Fruit fly (Drosophila melanogaster) whole organism, embryonic: ENCODE results near the gene Cpr11B.

Experiments
- ATbp ChIP-seq: fragments of 200-800 bp; sonication (Bioruptor generic); optimal IDR thresholded peaks from 2 replicates; lab custom pipeline; 2017; ENCODE audit warnings: missing biosample characterization, mild to moderate bottlenecking, missing genetic modification characterization, missing genetic modification reagents
- Atf-2 ChIP-seq: fragments of 200-800 bp; sonication (Bioruptor generic); optimal IDR thresholded peaks from 2 replicates; lab custom pipeline; 2016; ENCODE audit warnings: missing biosample characterization, missing genetic modification characterization
- BEAF-32 ChIP-seq: fragments of 200-800 bp; sonication (Bioruptor generic); optimal IDR thresholded peaks from 3 replicates; lab custom pipeline; 2017; ENCODE audit warnings: missing biosample characterization, missing genetic modification characterization, mild to moderate bottlenecking, moderate library complexity, missing genetic modification reagents
- CG10366 ChIP-seq: fragments of 200-800 bp; sonication (Bioruptor generic); IDR thresholded peaks from 2 replicates; pipeline ENCODE4 v1.3.6; 2022; ENCODE audit warnings: missing biosample characterization, missing genetic modification characterization
- CG10543 ChIP-seq: fragments of 200-800 bp; sonication (Bioruptor generic); optimal IDR thresholded peaks from 3 replicates; lab custom pipeline; 2017; ENCODE audit warnings: missing biosample characterization, mild to moderate bottlenecking, missing genetic modification characterization, moderate library complexity
- CG10654 ChIP-seq: fragments of 200-800 bp; sonication (Bioruptor generic); optimal IDR thresholded peaks from 2 replicates; lab custom pipeline; 2016; ENCODE audit warnings: missing biosample characterization, missing genetic modification characterization
- CG11504 ChIP-seq: fragments of 200-800 bp; sonication (Bioruptor generic); optimal IDR thresholded peaks from 3 replicates; lab custom pipeline; 2019; ENCODE audit warnings: missing biosample characterization, mild to moderate bottlenecking, missing genetic modification characterization, moderate library complexity
- CG12219 ChIP-seq: fragments of 200-800 bp; sonication (Bioruptor generic); optimal IDR thresholded peaks from 3 replicates; lab custom pipeline; 2018; ENCODE audit warnings: missing biosample characterization, mild to moderate bottlenecking, missing genetic modification characterization
- CG17829 ChIP-seq: fragments of 200-800 bp; optimal IDR thresholded peaks from 2 replicates; lab custom pipeline; 2019; ENCODE audit warnings: missing biosample characterization, mild to moderate bottlenecking, missing genetic modification characterization, moderate library complexity
- CG18764 ChIP-seq: fragments of 200-800 bp; sonication (Bioruptor generic); optimal IDR thresholded peaks from 3 replicates; lab custom pipeline; 2016; ENCODE audit warnings: missing biosample characterization, missing genetic modification characterization
- CG2120 ChIP-seq: fragments of 200-800 bp; sonication (Bioruptor generic); optimal IDR thresholded peaks from 3 replicates; lab custom pipeline; 2016; ENCODE audit warnings: missing biosample characterization, missing genetic modification characterization
- CG2199 ChIP-seq: fragments of 200-800 bp; sonication (Bioruptor generic); IDR thresholded peaks from 3 replicates; pipeline ENCODE4 v1.3.6; 2022; ENCODE audit warnings: missing biosample characterization, missing genetic modification characterization
- CG31365 ChIP-seq: fragments of 200-800 bp; sonication (Bioruptor generic); optimal IDR thresholded peaks from 2 replicates; lab custom pipeline; 2018; ENCODE audit warnings: missing biosample characterization, mild to moderate bottlenecking, missing genetic modification characterization
- CG34422 ChIP-seq: fragments of 200-800 bp; sonication (Bioruptor generic); IDR thresholded peaks from 3 replicates; pipeline ENCODE4 v1.3.6; 2022; ENCODE audit warnings: missing biosample characterization, missing genetic modification characterization
- CG6689 ChIP-seq: fragments of 200-800 bp; sonication (Bioruptor generic); IDR thresholded peaks from 2 replicates; pipeline ENCODE4 v1.3.6; 2022; ENCODE audit warnings: missing biosample characterization, missing genetic modification characterization
- CG6854 ChIP-seq: fragments of 200-800 bp; sonication (Bioruptor generic); optimal IDR thresholded peaks from 3 replicates; lab custom pipeline; 2017; ENCODE audit warnings: missing biosample characterization, mild to moderate bottlenecking, missing genetic modification characterization
- CG7556 ChIP-seq: fragments of 200-800 bp; sonication (Bioruptor generic); optimal IDR thresholded peaks from 2 replicates; lab custom pipeline; 2017; ENCODE audit warnings: missing biosample characterization, mild to moderate bottlenecking, missing genetic modification characterization
- CG7786 ChIP-seq: fragments of 200-800 bp; sonication (Bioruptor generic); optimal IDR thresholded peaks from 2 replicates; lab custom pipeline; 2016; ENCODE audit warnings: missing biosample characterization, missing genetic modification characterization
- CG8359 ChIP-seq: fragments of 200-800 bp; sonication (Bioruptor generic); optimal IDR thresholded peaks from 2 replicates; lab custom pipeline; 2017; ENCODE audit warnings: missing biosample characterization, mild to moderate bottlenecking, missing genetic modification characterization, borderline replicate concordance
- D19B ChIP-seq: fragments of 200-800 bp; sonication (Bioruptor generic); optimal IDR thresholded peaks from 2 replicates; lab custom pipeline; 2017; ENCODE audit warnings: missing biosample characterization, mild to moderate bottlenecking, missing genetic modification characterization
- Dp ChIP-seq: fragments of 200-800 bp; sonication (Bioruptor generic); optimal IDR thresholded peaks from 2 replicates; lab custom pipeline; 2018; ENCODE audit warnings: missing biosample characterization, mild to moderate bottlenecking, missing genetic modification characterization, moderate library complexity
- Eip74EF ChIP-seq, 2 experiments: fragments of 200-800 bp in 1 of 2; fragments of >200 bp in 1 of 2; sonication (Bioruptor generic) in 1 of 2; optimal IDR thresholded peaks; 2 replicates each; lab custom pipeline; 2017 to 2019; ENCODE audit warnings: missing biosample characterization in 2 of 2, missing genetic modification characterization in 2 of 2, mild to moderate bottlenecking in 1 of 2, moderate library complexity in 1 of 2
- Fer1 ChIP-seq: fragments of 200-800 bp; sonication (Bioruptor generic); optimal IDR thresholded peaks from 2 replicates; lab custom pipeline; 2017; ENCODE audit warnings: missing biosample characterization, mild to moderate bottlenecking, missing genetic modification characterization
- H15 ChIP-seq: fragments of 200-800 bp; sonication (Bioruptor generic); IDR thresholded peaks from 3 replicates; pipeline ENCODE4 v1.3.6; 2022; ENCODE audit warnings: missing biosample characterization, missing genetic modification characterization
- HmgZ ChIP-seq: fragments of 200-800 bp; sonication (Bioruptor generic); optimal IDR thresholded peaks from 2 replicates; lab custom pipeline; 2018; ENCODE audit warnings: missing biosample characterization, mild to moderate bottlenecking, missing genetic modification characterization
- Hmr ChIP-seq: fragments of 200-800 bp; sonication (Bioruptor generic); optimal IDR thresholded peaks from 3 replicates; lab custom pipeline; 2017; ENCODE audit warnings: mild to moderate bottlenecking, missing biosample characterization, missing genetic modification reagents, missing genetic modification characterization
- Lpt ChIP-seq: fragments of >200 bp; optimal IDR thresholded peaks from 2 replicates; lab custom pipeline; 2018; ENCODE audit warnings: missing biosample characterization, missing genetic modification characterization
- Usf ChIP-seq: fragments of 200-800 bp; sonication (Bioruptor generic); optimal IDR thresholded peaks from 2 replicates; lab custom pipeline; 2017; ENCODE audit warnings: missing genotype, missing biosample characterization, missing genetic modification characterization
- ab ChIP-seq: fragments of 200-800 bp; sonication (Bioruptor generic); optimal IDR thresholded peaks from 2 replicates; lab custom pipeline; 2016; ENCODE audit warnings: missing biosample characterization, missing genetic modification characterization
- abd-A ChIP-seq: fragments of 200-800 bp; sonication (Bioruptor generic); optimal IDR thresholded peaks from 3 replicates; lab custom pipeline; 2019; ENCODE audit warnings: missing biosample characterization, mild to moderate bottlenecking, missing genetic modification characterization, moderate library complexity
- bigmax ChIP-seq: fragments of 200-800 bp; sonication (Bioruptor generic); optimal IDR thresholded peaks from 2 replicates; lab custom pipeline; 2018; ENCODE audit warnings: missing biosample characterization, mild to moderate bottlenecking, missing genetic modification characterization
- cwo ChIP-seq: fragments of 200-800 bp; sonication (Bioruptor generic); optimal IDR thresholded peaks from 3 replicates; lab custom pipeline; 2017; ENCODE audit warnings: missing biosample characterization, missing genetic modification characterization, mild to moderate bottlenecking, moderate library complexity, missing genetic modification reagents
- dpn ChIP-seq, 2 experiments: fragments of 200-800 bp; sonication (Bioruptor generic); optimal IDR thresholded peaks; 3 replicates each; lab custom pipeline; 2016; ENCODE audit warnings: missing biosample characterization in 2 of 2, missing genetic modification characterization in 2 of 2
- ewg ChIP-seq: fragments of 200-800 bp; sonication (Bioruptor generic); optimal IDR thresholded peaks from 3 replicates; lab custom pipeline; 2017; ENCODE audit warnings: mild to moderate bottlenecking, missing biosample characterization, missing genetic modification reagents, missing genetic modification characterization
- nerfin-2 ChIP-seq: fragments of 200-800 bp; sonication (Bioruptor generic); IDR thresholded peaks from 2 replicates; pipeline ENCODE4 v1.3.6; 2022; ENCODE audit warnings: missing biosample characterization, missing genetic modification characterization; ENCODE audit not compliant: partially characterized antibody
- p53 ChIP-seq: fragments of 200-800 bp; sonication (Bioruptor generic); optimal IDR thresholded peaks from 2 replicates; lab custom pipeline; 2016; ENCODE audit warnings: missing biosample characterization, missing genetic modification characterization
- pfk ChIP-seq: fragments of 200-800 bp; sonication (Bioruptor generic); optimal IDR thresholded peaks from 2 replicates; lab custom pipeline; 2018; ENCODE audit warnings: missing biosample characterization, mild to moderate bottlenecking, missing genetic modification characterization, moderate library complexity
- pros ChIP-seq: fragments of 200-800 bp; sonication (Bioruptor generic); optimal IDR thresholded peaks from 3 replicates; lab custom pipeline; 2019; ENCODE audit warnings: missing biosample characterization, mild to moderate bottlenecking, missing genetic modification characterization, moderate library complexity
- sc ChIP-seq, 3 experiments: fragments of >200 bp in 2 of 3; fragments of 200-800 bp in 1 of 3; sonication (Bioruptor generic) in 1 of 3; optimal IDR thresholded peaks; 2 replicates in 2 of 3; 3 replicates in 1 of 3; lab custom pipeline; 2017; ENCODE audit warnings: mild to moderate bottlenecking in 1 of 3, missing biosample characterization in 1 of 3, missing genetic modification characterization in 1 of 3, missing genetic modification reagents in 1 of 3
- sens-2 ChIP-seq: fragments of 200-800 bp; sonication (Bioruptor generic); IDR thresholded peaks from 2 replicates; pipeline ENCODE4 v1.3.6; 2022; ENCODE audit warnings: missing biosample characterization, missing genetic modification characterization
- slou ChIP-seq: fragments of 200-800 bp; sonication (Bioruptor generic); optimal IDR thresholded peaks from 3 replicates; lab custom pipeline; 2016; ENCODE audit warnings: missing biosample characterization, missing genetic modification characterization
- stwl ChIP-seq: fragments of 200-800 bp; sonication (Bioruptor generic); optimal IDR thresholded peaks from 3 replicates; lab custom pipeline; 2018; ENCODE audit warnings: missing biosample characterization, mild to moderate bottlenecking, missing genetic modification characterization, moderate library complexity
- tio ChIP-seq: fragments of 200-800 bp; sonication (Bioruptor generic); optimal IDR thresholded peaks from 2 replicates; lab custom pipeline; 2017; ENCODE audit warnings: missing biosample characterization, missing genetic modification characterization, inconsistent platforms
- trh ChIP-seq: fragments of 200-800 bp; sonication (Bioruptor generic); optimal IDR thresholded peaks from 2 replicates; lab custom pipeline; 2016; ENCODE audit warnings: missing biosample characterization, missing genetic modification characterization
- tx ChIP-seq: fragments of 200-800 bp; sonication (Bioruptor generic); optimal IDR thresholded peaks from 2 replicates; lab custom pipeline; 2016; ENCODE audit warnings: missing biosample characterization, missing genetic modification characterization
- wdn ChIP-seq: fragments of 200-800 bp; sonication (Bioruptor generic); IDR thresholded peaks from 2 replicates; pipeline ENCODE4 v1.3.6; 2022; ENCODE audit warnings: missing biosample characterization, missing genetic modification characterization
- wek ChIP-seq: fragments of 200-800 bp; sonication (Bioruptor generic); optimal IDR thresholded peaks from 3 replicates; lab custom pipeline; 2018; ENCODE audit warnings: missing biosample characterization, mild to moderate bottlenecking, missing genetic modification characterization, moderate library complexity

Gene Cpr11B

DNA sequence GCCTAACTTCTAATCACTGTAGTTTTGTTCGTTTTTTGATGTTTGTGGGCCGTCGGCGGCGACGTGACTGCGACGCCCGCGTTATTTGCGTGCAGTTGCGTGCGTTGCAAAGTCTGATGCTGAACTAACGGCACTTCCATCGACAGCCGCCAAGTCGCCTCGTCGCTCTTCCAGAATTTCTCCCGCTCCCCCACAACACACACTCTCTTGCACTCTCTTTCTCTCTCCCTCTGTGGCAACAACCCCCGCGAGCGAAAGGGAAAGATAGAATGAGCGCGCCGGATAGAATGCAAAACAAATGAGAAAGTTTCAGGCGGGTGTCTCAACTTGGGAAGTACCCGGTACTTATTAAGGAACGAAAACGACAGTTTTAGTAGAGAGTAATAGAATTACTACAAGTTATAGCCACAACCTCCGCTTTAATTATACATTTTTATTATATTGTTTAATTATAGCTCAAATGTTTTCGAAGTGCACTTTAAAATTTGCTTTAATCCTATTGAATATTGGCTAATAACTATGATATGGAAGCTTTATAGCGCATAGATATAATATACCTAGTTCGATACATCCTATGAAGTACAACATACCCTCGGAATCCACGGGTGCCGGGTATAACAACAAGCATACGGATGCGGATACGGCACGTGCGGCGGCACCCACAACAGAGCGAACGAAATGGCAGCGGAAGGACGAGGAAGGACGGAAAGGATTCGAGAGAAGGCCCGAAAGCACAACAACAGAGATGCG lies 5.9 kb upstream of the Cpr11B start (continued):
- TF ChIP-seq Usf = no peak
- TF ChIP-seq CG10543 = no peak
- TF ChIP-seq stwl (tag; lab: Kevin White, UChicago) = no peak
- TF ChIP-seq CG2120 (GFP tag; lab: Kevin White, UChicago) = no peak
- no peak for TF ChIP-seq CG10654
- TF ChIP-seq ewg (GFP tag; lab: Kevin White, UChicago) = peak; percentile 4
- TF ChIP-seq D19B = peak; percentile 97
- peak; percentile 18 for TF ChIP-seq Hmr (GFP tag; lab: Kevin White, UChicago)
- TF ChIP-seq CG34422 (GFP tag; lab: Robert Waterston, UW) = 0 out of 3 replicates have a peak, but pooled peaks have one; percentile 27
- no peak for TF ChIP-seq nerfin-2
- TF ChIP-seq CG31365 (tag; lab: Kevin White, UChicago) = no peak
- TF ChIP-seq CG6689 = no peak
- no peak for TF ChIP-seq tio (GFP tag; lab: Kevin White, UChicago)

DNA sequence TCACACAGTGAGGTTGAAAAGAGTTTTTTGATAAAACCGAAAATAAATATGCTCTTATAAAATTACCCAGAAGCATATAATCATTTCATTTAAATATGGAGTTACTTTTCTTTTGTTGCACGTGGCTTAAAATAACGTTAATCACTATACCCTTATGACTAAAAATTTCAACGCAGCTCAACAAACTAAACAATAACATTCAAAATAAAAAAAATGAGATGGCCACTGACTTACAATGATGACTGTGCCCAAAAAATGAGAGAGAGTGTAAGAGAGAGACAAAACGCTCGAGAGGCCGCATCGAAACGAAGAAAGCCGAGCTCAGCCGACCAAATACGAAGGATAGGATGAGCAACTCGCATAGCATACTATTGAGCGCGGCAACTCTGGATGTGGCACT lies 5.3 kb upstream of the Cpr11B start:
- TF ChIP-seq CG12219 (peak; percentile 40), Dp (no peak), dpn (GFP tag; optimal IDR thresholded peaks at IDR 0.05; lab: Kevin White, UChicago) (peak in 1 of 2 experiments; percentile 40), CG17829 (tag; lab: Kevin White, UChicago) (no peak), bigmax (GFP tag; lab: Kevin White, UChicago) (no peak), pfk (GFP tag; lab: Kevin White, UChicago) (no peak), Lpt (GFP tag; lab: Kevin White, UChicago) (no peak), abd-A (tag; lab: Kevin White, UChicago) (no peak), trh (GFP tag; lab: Kevin White, UChicago) (no peak), tx (no peak), Atf-2 (GFP tag; lab: Kevin White, UChicago) (no peak), slou (GFP tag; lab: Kevin White, UChicago) (no peak), H15 (GFP tag; lab: Robert Waterston, UW) (no peak), wdn (GFP tag; lab: Robert Waterston, UW) (0 out of 2 replicates have a peak, but pooled peaks have one; percentile 14), ewg (GFP tag; lab: Kevin White, UChicago) (peak; percentile 94), sens-2 (GFP tag; lab: Robert Waterston, UW) (no peak), Fer1 (GFP tag; lab: Kevin White, UChicago) (peak; percentile 29), sc (optimal IDR thresholded peaks at IDR 0.05; lab: Kevin White, UChicago) (no peak), sc (GFP tag; optimal IDR thresholded peaks at IDR 0.05; lab: Kevin White, UChicago) (no peak), CG7786 (GFP tag; lab: Kevin White, UChicago) (no peak), CG11504 (peak; percentile 45), cwo (GFP tag; lab: Kevin White, UChicago) (no peak), stwl (tag; lab: Kevin White, UChicago) (no peak), CG7556 (GFP tag; lab: Kevin White, UChicago) (peak; percentile 38), ab (GFP tag; lab: Kevin White, UChicago) (no peak), HmgZ (tag; lab: Kevin White, UChicago) (no peak), BEAF-32 (no peak), pros (no peak), wek (GFP tag; lab: Kevin White, UChicago) (no peak), CG2199 (GFP tag; lab: Robert Waterston, UW) (no peak), CG10366 (no peak; the same call in 1 of the 2 replicates), Eip74EF (GFP tag; optimal IDR thresholded peaks at IDR 0.05; lab: Kevin White, UChicago) (no peak), p53 (no peak), CG18764 (GFP tag; lab: Kevin White, UChicago) (no peak), CG6854 (no peak), CG8359 (GFP tag; lab: Kevin White, UChicago) (no peak), ATbp (GFP tag; lab: Kevin White, UChicago) (peak; percentile 55)
